Worm (Caenorhabditis elegans) whole organism, L1 larva: ENCODE data around the gene F52B11.2.
A peak's percentile ranks its signal among the peaks of the same experiment; 100 is the strongest.

Experiments used
- ama-1 ChIP-seq: fragments of 150-350 bp; optimal IDR thresholded peaks from 2 replicates; lab custom pipeline; 2014
- ceh-88 ChIP-seq: fragments of 200-800 bp; sonication (Bioruptor generic); IDR thresholded peaks from 2 replicates; pipeline ENCODE4 v1.3.6; 2022; ENCODE audit warnings: missing genetic modification characterization, missing compliant biosample characterization
- lin-13 ChIP-seq: fragments of 150-350 bp; optimal IDR thresholded peaks from 2 replicates; lab custom pipeline; 2014; ENCODE audit warnings: missing biosample characterization, missing genetic modification reagents, missing genetic modification characterization
- lin-15B ChIP-seq: fragments of 150-350 bp; sonication (generic microtip); optimal IDR thresholded peaks from 3 replicates; lab custom pipeline; 2014; ENCODE audit warnings: missing biosample characterization, missing genetic modification characterization
- nhr-237 ChIP-seq: fragments of 150-350 bp; optimal IDR thresholded peaks from 2 replicates; lab custom pipeline; 2014; ENCODE audit warnings: missing biosample characterization, missing genetic modification characterization
- pqm-1 ChIP-seq: sonication (generic microtip); optimal IDR thresholded peaks from 3 replicates; lab custom pipeline; 2017; ENCODE audit warnings: missing biosample characterization, missing genetic modification characterization

DNA sequence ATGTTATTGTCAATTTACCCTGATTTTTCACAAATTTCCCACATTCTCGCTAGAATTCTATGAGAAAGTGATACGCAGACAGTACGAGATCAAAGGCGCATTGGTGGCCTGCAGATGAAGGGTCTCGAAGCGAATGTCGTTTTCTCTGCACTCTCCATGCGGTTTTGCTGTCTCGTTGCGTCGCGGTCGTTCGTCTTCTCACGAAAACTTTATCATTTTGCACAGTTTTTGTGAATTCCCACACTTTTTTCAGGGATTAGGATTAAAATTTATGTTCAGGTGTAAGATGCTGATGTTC lies 12.4 kb upstream of the F52B11.2 start:
- TF ChIP-seq pqm-1 (tag; lab: Kevin White, UChicago) = no peak
- TF ChIP-seq ama-1 (lab: Kevin White, UChicago) = peak; percentile 82
- TF ChIP-seq nhr-237 (tag; lab: Kevin White, UChicago) = peak; percentile 60
- peak; percentile 95 for TF ChIP-seq lin-13
- no peak; the same call in 1 of the 2 replicates for TF ChIP-seq ceh-88 (GFP tag; lab: Robert Waterston, UW)
- peak; percentile 92 for TF ChIP-seq lin-15B
